Worm (Caenorhabditis elegans): ENCODE data around the gene srab-18.

- TF ChIP-seq lin-11 (tag; optimal IDR thresholded peaks at IDR 0.05): no peak
- no peak for TF ChIP-seq ama-1 (optimal IDR thresholded peaks at IDR 0.05)
- TF ChIP-seq nhr-11 (tag; optimal IDR thresholded peaks at IDR 0.05): no peak
- TF ChIP-seq nhr-6 (tag; optimal IDR thresholded peaks at IDR 0.05): no peak
- TF ChIP-seq peb-1 (tag; optimal IDR thresholded peaks at IDR 0.05): no peak
- TF ChIP-seq sma-3 (GFP tag; optimal IDR thresholded peaks at IDR 0.05): no peak
- TF ChIP-seq ztf-11 (tag; optimal IDR thresholded peaks at IDR 0.05): no peak
- no peak for TF ChIP-seq zag-1 (tag; optimal IDR thresholded peaks at IDR 0.05)
Observed at ce11 chrV:9907205-9907604, 36.0 kb upstream of the srab-18 start.
